Worm (Caenorhabditis elegans) whole organism, late embryonic: ENCODE results near the gene ufd-1.

Experiments
- F13H6.1 ChIP-seq: sonication (generic microtip); optimal IDR thresholded peaks from 2 replicates; lab custom pipeline; 2016; ENCODE audit warnings: missing genetic modification characterization, missing compliant biosample characterization
- ahr-1 ChIP-seq: sonication (generic microtip); optimal IDR thresholded peaks from 2 replicates; lab custom pipeline; 2016; ENCODE audit warnings: missing genetic modification characterization, missing compliant biosample characterization
- dmd-4 ChIP-seq: sonication (generic microtip); optimal IDR thresholded peaks from 2 replicates; lab custom pipeline; 2016; ENCODE audit warnings: borderline replicate concordance, missing genetic modification characterization, missing compliant biosample characterization
- gmeb-2 ChIP-seq: sonication (generic microtip); optimal IDR thresholded peaks from 2 replicates; lab custom pipeline; 2016; ENCODE audit warnings: missing genetic modification characterization, inconsistent platforms, missing compliant biosample characterization
- hlh-13 ChIP-seq: fragments of 200-800 bp; sonication (Bioruptor generic); optimal IDR thresholded peaks from 2 replicates; lab custom pipeline; 2018; ENCODE audit warnings: mild to moderate bottlenecking, missing genetic modification characterization, missing compliant biosample characterization
- lin-11 ChIP-seq: fragments of 200-800 bp; sonication (Bioruptor generic); optimal IDR thresholded peaks from 2 replicates; lab custom pipeline; 2018; ENCODE audit warnings: mild to moderate bottlenecking, missing genetic modification characterization, missing compliant biosample characterization
- nhr-232 ChIP-seq: sonication (generic microtip); optimal IDR thresholded peaks from 2 replicates; lab custom pipeline; 2016; ENCODE audit warnings: missing genetic modification characterization, missing compliant biosample characterization
- npax-4 ChIP-seq: sonication (generic microtip); optimal IDR thresholded peaks from 2 replicates; lab custom pipeline; 2016; ENCODE audit warnings: missing genetic modification characterization, missing compliant biosample characterization
- rnt-1 ChIP-seq: sonication (generic microtip); optimal IDR thresholded peaks from 2 replicates; lab custom pipeline; 2016; ENCODE audit warnings: missing genetic modification characterization, missing compliant biosample characterization
- syd-9 ChIP-seq: sonication (generic microtip); optimal IDR thresholded peaks from 2 replicates; lab custom pipeline; 2016; ENCODE audit warnings: mild to moderate bottlenecking, missing genetic modification characterization, moderate library complexity, missing compliant biosample characterization
- unc-55 ChIP-seq: sonication (generic microtip); optimal IDR thresholded peaks from 2 replicates; lab custom pipeline; 2017; ENCODE audit warnings: missing biosample characterization, missing genetic modification reagents, missing genetic modification characterization
- zip-5 ChIP-seq: sonication (generic microtip); optimal IDR thresholded peaks from 2 replicates; lab custom pipeline; 2016; ENCODE audit warnings: missing genetic modification characterization, missing compliant biosample characterization

ce11 chrIV:12350235-12350634 is 19.5 kb upstream of the ufd-1 start:
- TF ChIP-seq ahr-1, result no peak
- TF ChIP-seq zip-5 (tag; lab: Kevin White, UChicago), result no peak
- TF ChIP-seq nhr-232, result no peak
- no peak for TF ChIP-seq rnt-1 (tag; lab: Kevin White, UChicago)
- TF ChIP-seq dmd-4 (tag; lab: Kevin White, UChicago), result no peak
- TF ChIP-seq gmeb-2 (tag; lab: Kevin White, UChicago), result no peak
- no peak for TF ChIP-seq unc-55 (GFP tag; lab: Kevin White, UChicago)
- no peak for TF ChIP-seq F13H6.1
- no peak for TF ChIP-seq hlh-13 (GFP tag; lab: Kevin White, UChicago)
- no peak for TF ChIP-seq lin-11 (tag; lab: Kevin White, UChicago)
- no peak for TF ChIP-seq npax-4
- no peak for TF ChIP-seq syd-9 (tag; lab: Kevin White, UChicago)
